Worm (Caenorhabditis elegans): ENCODE measurements around the gene ttr-41.

ttr-41 gene

ce11 chrII:4698266-4698771 lies 29.4 kb downstream of the ttr-41 start, which contains the start of the genes rpn-5 and scc-1 (continued):
- no peak for TF ChIP-seq egl-13 (tag; optimal IDR thresholded peaks at IDR 0.05)
- TF ChIP-seq nhr-76 (tag; optimal IDR thresholded peaks at IDR 0.05), result no peak
- TF ChIP-seq nhr-11 (tag; optimal IDR thresholded peaks at IDR 0.05), result peak; percentile 50
- TF ChIP-seq C16A3.4 (tag; optimal IDR thresholded peaks at IDR 0.05), result peak; percentile 84
- TF ChIP-seq unc-86 (tag; optimal IDR thresholded peaks at IDR 0.05), result peak; percentile 45
- peak; percentile 22; the same call in 1 of the 2 replicates for TF ChIP-seq ceh-88 (GFP tag; IDR thresholded peaks at IDR 0.05)
- TF ChIP-seq ztf-11 (tag; optimal IDR thresholded peaks at IDR 0.05), result peak in 1 of 2 experiments; percentile 15
- no peak for TF ChIP-seq C34B4.2 (tag; optimal IDR thresholded peaks at IDR 0.05)
- no peak for TF ChIP-seq tlp-1 (tag; optimal IDR thresholded peaks at IDR 0.05)
- TF ChIP-seq ceh-63 (GFP tag; optimal IDR thresholded peaks at IDR 0.05), result no peak
- TF ChIP-seq dsc-1 (tag; optimal IDR thresholded peaks at IDR 0.05), result peak; percentile 58
- no peak for TF ChIP-seq ces-1 (GFP tag; optimal IDR thresholded peaks at IDR 0.05)
- peak; percentile 58 for TF ChIP-seq nhr-90 (tag; optimal IDR thresholded peaks at IDR 0.05; ENCODE audit: poor library complexity)
- TF ChIP-seq mef-2 (tag; optimal IDR thresholded peaks at IDR 0.05), result no peak
- TF ChIP-seq swsn-7 (tag; optimal IDR thresholded peaks at IDR 0.05), result peak; percentile 66
- no peak for TF ChIP-seq sup-37 (GFP tag; optimal IDR thresholded peaks at IDR 0.05)
- TF ChIP-seq nhr-47 (tag; optimal IDR thresholded peaks at IDR 0.05), result peak; percentile 75
- no peak for TF ChIP-seq unc-62 (GFP tag; optimal IDR thresholded peaks at IDR 0.05)
- TF ChIP-seq ceh-82 (tag; optimal IDR thresholded peaks at IDR 0.05), result peak in 2 of 3 experiments; percentile 59 to 81
- TF ChIP-seq jun-1 (tag; optimal IDR thresholded peaks at IDR 0.05), result peak; percentile 10
- no peak for TF ChIP-seq sptf-1 (tag; optimal IDR thresholded peaks at IDR 0.05)
- TF ChIP-seq aly-2 (tag; optimal IDR thresholded peaks at IDR 0.05), result no peak
- TF ChIP-seq ama-1 (optimal IDR thresholded peaks at IDR 0.05), result no peak
- peak; percentile 92 to 97 for TF ChIP-seq lin-35 (GFP tag; optimal IDR thresholded peaks at IDR 0.05)
- peak; percentile 32 for TF ChIP-seq elt-2 (tag; optimal IDR thresholded peaks at IDR 0.05)
- no peak for TF ChIP-seq zag-1 (tag; optimal IDR thresholded peaks at IDR 0.05)
- peak; percentile 100 for TF ChIP-seq skn-1 (tag; optimal IDR thresholded peaks at IDR 0.05)
- TF ChIP-seq ceh-90 (tag; optimal IDR thresholded peaks at IDR 0.05), result peak; percentile 39
- peak; percentile 93 to 96 for TF ChIP-seq efl-1 (optimal IDR thresholded peaks at IDR 0.05)
- peak; percentile 94 to 99 for TF ChIP-seq efl-1 (GFP tag; optimal IDR thresholded peaks at IDR 0.05 in 1 of 2)
- TF ChIP-seq ztf-4 (tag; optimal IDR thresholded peaks at IDR 0.05), result peak; percentile 17
- no peak for TF ChIP-seq hlh-4 (tag; optimal IDR thresholded peaks at IDR 0.05)
- peak; percentile 42 for TF ChIP-seq nhr-77 (tag; optimal IDR thresholded peaks at IDR 0.05)
- TF ChIP-seq lin-39 (tag; optimal IDR thresholded peaks at IDR 0.05), result peak; percentile 56
- peak; percentile 66 for TF ChIP-seq lin-15B (tag; optimal IDR thresholded peaks at IDR 0.05)
- TF ChIP-seq sox-4 (tag; optimal IDR thresholded peaks at IDR 0.05), result no peak
- peak; percentile 62 for TF ChIP-seq vab-15 (tag; optimal IDR thresholded peaks at IDR 0.05)
- TF ChIP-seq blmp-1 (tag; optimal IDR thresholded peaks at IDR 0.05), result peak; percentile 75
- no peak for TF ChIP-seq nhr-12 (tag; optimal IDR thresholded peaks at IDR 0.05)
- TF ChIP-seq mdl-1 (tag; optimal IDR thresholded peaks at IDR 0.05), result peak in 1 of 2 experiments; percentile 49
- peak; percentile 72 for TF ChIP-seq nhr-20 (tag; optimal IDR thresholded peaks at IDR 0.05)
- peak; percentile 66 for TF ChIP-seq lir-3 (tag; optimal IDR thresholded peaks at IDR 0.05; ENCODE audit: poor library complexity)
- TF ChIP-seq fos-1 (tag; optimal IDR thresholded peaks at IDR 0.05), result peak; percentile 51
- no peak for TF ChIP-seq Y116A8C.19 (tag; optimal IDR thresholded peaks at IDR 0.05; ENCODE audit: borderline replicate concordance)
- peak; percentile 67 for TF ChIP-seq tbx-2 (tag; optimal IDR thresholded peaks at IDR 0.05)
- peak; percentile 77 for TF ChIP-seq snu-23 (GFP tag; optimal IDR thresholded peaks at IDR 0.05)
- TF ChIP-seq snpc-4 (tag; optimal IDR thresholded peaks at IDR 0.05), result peak; percentile 24
- TF ChIP-seq unc-98 (GFP tag; IDR thresholded peaks at IDR 0.05), result no peak
- TF ChIP-seq nhr-84 (tag; optimal IDR thresholded peaks at IDR 0.05), result no peak
- TF ChIP-seq nhr-19 (GFP tag; conservative IDR thresholded peaks at IDR 0.05), result peak; percentile 70
- TF ChIP-seq lin-13 (GFP tag; optimal IDR thresholded peaks at IDR 0.05), result peak; percentile 52
- TF ChIP-seq pqm-1 (tag; optimal IDR thresholded peaks at IDR 0.05), result no peak
- TF ChIP-seq C04F5.9 (tag; optimal IDR thresholded peaks at IDR 0.05), result no peak
- peak; percentile 81 for TF ChIP-seq nhr-71 (tag; optimal IDR thresholded peaks at IDR 0.05)
- no peak for TF ChIP-seq hpl-2 (GFP tag; optimal IDR thresholded peaks at IDR 0.05)

Data from whole organism, L1 larva.